Worm (Caenorhabditis elegans): ENCODE data around the gene Y11D7A.9.

DNA sequence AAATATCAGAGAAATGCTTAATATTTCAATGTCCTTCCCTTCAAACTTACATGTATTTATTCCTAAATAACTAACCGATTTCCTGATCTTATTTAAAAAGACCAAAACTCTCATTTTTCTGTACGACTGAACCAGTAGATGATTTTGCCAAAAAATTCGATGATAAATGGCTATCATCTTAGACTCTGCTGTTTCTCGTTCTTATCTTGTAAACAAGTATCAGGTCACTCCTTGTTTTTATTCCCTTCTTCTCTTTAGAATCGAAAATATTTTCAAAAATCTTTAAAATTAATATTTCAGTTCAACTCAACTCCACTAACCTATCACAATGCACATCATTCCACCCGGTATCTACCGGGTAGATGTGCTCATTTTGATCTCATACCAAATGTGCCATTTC lies 38.5 kb downstream of the Y11D7A.9 start, which contains the start of gene C46C2.2:
- TF ChIP-seq med-1 (GFP tag; optimal IDR thresholded peaks at IDR 0.05; ENCODE audit: insufficient read depth) (no peak), tab-1 (GFP tag; IDR thresholded peaks at IDR 0.05) (no peak), T22C8.4 (GFP tag; IDR thresholded peaks at IDR 0.05) (no peak), klf-2 (GFP tag; conservative IDR thresholded peaks at IDR 0.05) (no peak), flt-1 (GFP tag; IDR thresholded peaks at IDR 0.05) (no peak)
